Fruit fly (Drosophila melanogaster): ENCODE measurements around the gene CG11964.

CG11964 gene

dm6 chr3R:8954515-8955358 lies 9.9 kb upstream of the CG11964 start (continued):
- TF ChIP-seq ro (GFP tag; IDR thresholded peaks at IDR 0.05) (no peak), NfI (GFP tag; optimal IDR thresholded peaks at IDR 0.05) (no peak), crp (GFP tag; optimal IDR thresholded peaks at IDR 0.05) (no peak), CG5180 (GFP tag; optimal IDR thresholded peaks at IDR 0.05) (no peak), sim (GFP tag; IDR thresholded peaks at IDR 0.05) (no peak), cad (GFP tag; optimal IDR thresholded peaks at IDR 0.05) (no peak), Optix (GFP tag; IDR thresholded peaks at IDR 0.05) (no peak), CG30403 (GFP tag; optimal IDR thresholded peaks at IDR 0.05) (peak; percentile 45), dm (GFP tag; optimal IDR thresholded peaks at IDR 0.05) (no peak), CG17328 (GFP tag; IDR thresholded peaks at IDR 0.05) (peak; percentile 46; the same call in 1 of the 2 replicates), fru (optimal IDR thresholded peaks at IDR 0.05) (no peak), Oli (tag; optimal IDR thresholded peaks at IDR 0.05) (peak; percentile 67), bowl (GFP tag; IDR thresholded peaks at IDR 0.05) (no peak), grau (tag; optimal IDR thresholded peaks at IDR 0.05) (peak; percentile 70), E2f2 (GFP tag; IDR thresholded peaks at IDR 0.05) (peak; percentile 28; the same call in 1 of the 2 replicates), nmo (GFP tag; optimal IDR thresholded peaks at IDR 0.05) (peak; percentile 77), CG10462 (GFP tag; optimal IDR thresholded peaks at IDR 0.05) (no peak), h (optimal IDR thresholded peaks at IDR 0.05) (no peak), CG3163 (GFP tag; optimal IDR thresholded peaks at IDR 0.05) (no peak), CG34422 (GFP tag; IDR thresholded peaks at IDR 0.05) (0 out of 3 replicates have a peak, but pooled peaks have one; percentile 54), ind (GFP tag; optimal IDR thresholded peaks at IDR 0.05) (peak; percentile 12), H15 (GFP tag; IDR thresholded peaks at IDR 0.05) (no peak), run (tag; optimal IDR thresholded peaks at IDR 0.05) (peak; percentile 32), phol (tag; optimal IDR thresholded peaks at IDR 0.05) (peak; percentile 81), CG10979 (tag; optimal IDR thresholded peaks at IDR 0.05) (peak; percentile 85), gsb-n (tag; optimal IDR thresholded peaks at IDR 0.05) (peak; percentile 84), Gug (GFP tag; IDR thresholded peaks at IDR 0.05) (no peak), CG11695 (GFP tag; IDR thresholded peaks at IDR 0.05) (0 out of 3 replicates have a peak, but pooled peaks have one; percentile 42), Vsx1 (GFP tag; optimal IDR thresholded peaks at IDR 0.05) (peak; percentile 3), sima (GFP tag; optimal IDR thresholded peaks at IDR 0.05) (no peak), CG9437 (GFP tag; optimal IDR thresholded peaks at IDR 0.05) (peak; percentile 37), CG8388 (GFP tag; optimal IDR thresholded peaks at IDR 0.05) (peak; percentile 86), CG12299 (tag; optimal IDR thresholded peaks at IDR 0.05) (peak; percentile 24), stwl (tag; optimal IDR thresholded peaks at IDR 0.05) (no peak), CG6765 (GFP tag; optimal IDR thresholded peaks at IDR 0.05) (no peak), CG7963 (GFP tag; IDR thresholded peaks at IDR 0.05; ENCODE audit: partially characterized antibody) (no peak), zf30C (GFP tag; optimal IDR thresholded peaks at IDR 0.05) (peak; percentile 50), dmrt11E (tag; optimal IDR thresholded peaks at IDR 0.05) (peak; percentile 79), CG7372 (GFP tag; IDR thresholded peaks at IDR 0.05) (no peak), Awh (GFP tag; IDR thresholded peaks at IDR 0.05) (peak; percentile 62; the same call in 1 of the 2 replicates), chinmo (GFP tag; IDR thresholded peaks at IDR 0.05; ENCODE audit: partially characterized antibody) (peak; percentile 76; the same call in 1 of the 4 replicates), Spps (tag; optimal IDR thresholded peaks at IDR 0.05) (peak; percentile 64), twi (tag; optimal IDR thresholded peaks at IDR 0.05) (peak; percentile 41), PHDP (tag; optimal IDR thresholded peaks at IDR 0.05) (peak; percentile 68), sens (GFP tag) (peak; percentile 65), Drgx (GFP tag; IDR thresholded peaks at IDR 0.05) (no peak), CG14014 (GFP tag; IDR thresholded peaks at IDR 0.05) (no peak), org-1 (GFP tag; optimal IDR thresholded peaks at IDR 0.05) (peak; percentile 27), ftz-f1 (GFP tag; optimal IDR thresholded peaks at IDR 0.05) (no peak), ken (GFP tag; IDR thresholded peaks at IDR 0.05) (no peak)

All from whole organism, embryonic.